Worm (Caenorhabditis elegans) whole organism, dauer: ENCODE data around the gene R08A2.9.

Experiments
- unc-62 ChIP-seq: sonication (generic microtip); optimal IDR thresholded peaks from 2 replicates; lab custom pipeline; 2017; ENCODE audit warnings: missing biosample characterization, missing genetic modification reagents, missing genetic modification characterization

R08A2.9 gene

DNA sequence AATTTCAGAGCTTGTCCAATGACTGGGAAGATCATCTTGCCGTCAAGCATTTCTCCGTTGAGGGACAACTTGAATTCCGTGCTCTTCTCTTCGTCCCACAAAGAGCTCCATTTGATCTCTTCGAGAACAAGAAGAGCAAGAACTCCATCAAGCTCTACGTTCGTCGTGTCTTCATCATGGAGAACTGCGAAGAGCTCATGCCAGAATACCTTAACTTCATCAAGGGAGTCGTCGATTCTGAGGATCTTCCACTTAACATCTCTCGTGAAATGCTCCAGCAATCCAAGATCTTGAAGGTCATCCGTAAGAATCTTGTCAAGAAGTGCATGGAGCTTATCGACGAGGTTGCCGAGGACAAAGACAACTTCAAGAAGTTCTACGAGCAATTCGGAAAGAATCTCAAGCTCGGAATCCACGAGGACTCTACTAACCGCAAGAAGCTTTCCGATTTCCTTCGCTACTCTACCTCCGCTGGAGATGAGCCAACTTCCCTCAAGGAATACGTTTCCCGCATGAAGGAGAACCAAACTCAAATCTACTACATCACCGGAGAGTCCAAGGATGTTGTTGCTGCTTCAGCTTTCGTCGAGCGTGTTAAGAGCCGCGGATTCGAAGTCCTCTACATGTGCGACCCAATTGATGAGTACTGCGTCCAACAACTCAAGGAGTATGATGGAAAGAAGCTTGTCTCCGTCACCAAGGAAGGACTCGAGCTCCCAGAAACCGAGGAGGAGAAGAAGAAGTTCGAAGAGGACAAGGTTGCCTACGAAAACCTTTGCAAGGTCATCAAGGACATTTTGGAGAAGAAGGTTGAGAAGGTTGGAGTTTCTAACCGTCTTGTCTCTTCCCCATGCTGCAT lies 20.7 kb upstream of the R08A2.9 start:
- TF ChIP-seq unc-62 (GFP tag; lab: Kevin White, UChicago): no peak

- TF ChIP-seq unc-62 (GFP tag; lab: Kevin White, UChicago): no peak
These were observed 19.8 kb upstream of the R08A2.9 start, which contains the start of gene C47E8.11 for ce11 chrV:14688097-14688912. Gene C47E8.11 (plus strand): TSS chrV:14688616.

ce11 chrV:14689060-14689750 lies 18.9 kb upstream of the R08A2.9 start, which contains the start of gene gasr-8:
Gene gasr-8 (plus strand): TSS chrV:14689110.
- no peak for TF ChIP-seq unc-62 (GFP tag; lab: Kevin White, UChicago)

DNA sequence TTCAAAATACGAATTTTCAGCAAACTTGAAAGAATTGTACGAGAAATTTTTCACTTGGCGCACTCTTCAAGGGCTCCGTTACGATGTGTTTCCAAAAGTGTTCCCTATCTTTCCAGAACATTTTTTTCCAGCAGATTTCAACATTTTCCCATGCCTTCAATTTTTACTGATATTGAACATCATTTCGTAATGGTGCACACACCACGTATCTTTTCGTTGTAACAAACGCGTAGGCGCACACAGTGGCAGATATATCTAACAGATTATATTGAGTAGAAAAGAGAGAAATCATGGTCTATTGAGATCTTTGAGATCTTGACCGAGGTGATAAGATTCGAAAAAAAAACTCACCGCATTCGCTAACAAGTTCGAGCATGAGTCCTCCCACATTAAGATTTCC lies 12.3 kb upstream of the R08A2.9 start:
- TF ChIP-seq unc-62 (GFP tag; lab: Kevin White, UChicago): no peak

DNA sequence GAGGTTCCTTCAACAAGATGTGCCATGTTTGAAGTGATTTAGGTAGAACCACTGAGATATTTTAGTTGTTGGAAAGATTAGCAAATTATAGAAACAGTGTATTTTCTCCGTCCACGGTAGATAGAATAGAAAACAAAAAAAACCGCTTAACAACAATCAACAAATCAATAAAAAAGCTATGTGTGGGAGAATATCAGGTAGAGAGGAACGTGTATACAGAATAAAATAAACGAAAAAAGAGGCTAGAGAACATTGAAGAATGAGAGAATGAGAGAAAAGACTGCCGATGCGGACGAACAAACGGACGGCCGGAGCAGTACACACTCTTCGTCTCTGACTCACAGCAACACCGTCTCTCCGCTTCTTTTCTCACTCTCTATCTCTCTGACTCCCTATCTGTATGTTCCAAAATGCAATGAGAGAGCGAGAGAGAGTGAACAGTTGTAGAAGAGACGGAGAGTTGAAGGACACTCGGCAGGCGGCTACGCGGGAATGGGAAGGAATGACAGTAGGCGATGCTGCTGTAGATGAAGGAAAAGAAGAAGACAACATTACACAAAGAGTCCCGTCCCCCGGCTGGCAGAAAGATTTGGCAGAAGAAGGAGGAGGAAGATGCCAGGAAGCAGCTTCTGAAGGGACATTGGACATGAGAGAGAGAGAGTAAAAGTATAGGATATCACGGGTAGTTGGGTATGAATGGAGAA lies 11.3 kb upstream of the R08A2.9 start, which contains the start of gene unc-112:
Gene unc-112, minus strand, starts transcription at position 51 of the 704 bp plus-strand sequence.
- no peak for TF ChIP-seq unc-62 (GFP tag; lab: Kevin White, UChicago)

ce11 chrV:14698005-14698404 lies 10.1 kb upstream of the R08A2.9 start:
- no peak for TF ChIP-seq unc-62 (GFP tag; lab: Kevin White, UChicago)

DNA sequence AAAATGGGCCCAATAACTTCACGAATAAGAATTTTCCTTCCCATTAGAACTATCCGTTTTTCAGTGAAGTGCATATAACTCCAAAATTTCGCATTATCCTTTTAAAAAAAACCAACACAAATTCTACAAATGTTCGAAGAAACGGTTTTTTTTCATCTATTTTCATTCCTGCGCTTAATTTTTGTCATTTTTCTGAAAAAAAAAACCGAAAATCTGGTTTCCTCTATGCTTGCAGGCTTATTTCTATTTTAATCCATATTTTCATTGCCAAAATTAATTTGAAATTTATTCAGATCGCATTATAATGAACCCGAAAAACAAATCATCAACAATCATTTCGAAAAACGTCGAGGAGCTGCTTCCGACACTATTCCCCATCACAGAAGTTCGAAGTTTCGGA lies 9.4 kb upstream of the R08A2.9 start, which contains the start of gene set-5:
Gene set-5, plus strand, starts transcription at position 301 of the 400 bp plus-strand sequence.
- TF ChIP-seq unc-62 (GFP tag; lab: Kevin White, UChicago): no peak

ce11 chrV:14711077-14711476 lies 3.0 kb downstream of the R08A2.9 start, which contains the start of gene ssp-33:
Gene ssp-33 (plus strand): TSS chrV:14711377.
- no peak for TF ChIP-seq unc-62 (GFP tag; lab: Kevin White, UChicago)

ce11 chrV:14712316-14712715 lies 4.3 kb downstream of the R08A2.9 start, which contains the start of gene R08A2.5:
Gene R08A2.5 (plus strand): TSS chrV:14712616.
- no peak for TF ChIP-seq unc-62 (GFP tag; lab: Kevin White, UChicago)

DNA sequence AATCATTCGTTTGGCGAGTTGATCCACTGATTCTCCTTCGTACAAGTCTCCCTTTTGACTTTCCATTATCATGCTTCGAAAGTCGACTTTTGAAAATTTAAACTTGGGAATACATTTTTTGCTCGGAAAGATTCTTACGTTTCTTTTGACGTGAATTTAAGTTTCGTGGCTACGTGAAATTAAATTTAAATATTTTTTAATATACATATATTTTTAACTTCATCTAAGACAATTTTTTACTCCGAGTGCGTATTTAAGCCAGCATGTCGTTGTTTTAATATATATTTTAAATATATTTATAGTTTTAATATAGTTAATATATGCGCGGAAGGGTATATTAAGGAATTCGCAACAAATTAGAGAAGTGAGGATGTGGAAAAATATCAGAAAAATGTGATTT lies 7.5 kb downstream of the R08A2.9 start, which contains the start of gene R08A2.2:
Gene R08A2.2, minus strand, starts transcription at position 101 of the 400 bp plus-strand sequence.
- TF ChIP-seq unc-62 (GFP tag; lab: Kevin White, UChicago): no peak

- no peak for TF ChIP-seq unc-62 (GFP tag; lab: Kevin White, UChicago)
These were observed 8.1 kb downstream of the R08A2.9 start, which contains the start of gene fbxa-147 for ce11 chrV:14716114-14716513. Gene fbxa-147 (plus strand): TSS chrV:14716499.

DNA sequence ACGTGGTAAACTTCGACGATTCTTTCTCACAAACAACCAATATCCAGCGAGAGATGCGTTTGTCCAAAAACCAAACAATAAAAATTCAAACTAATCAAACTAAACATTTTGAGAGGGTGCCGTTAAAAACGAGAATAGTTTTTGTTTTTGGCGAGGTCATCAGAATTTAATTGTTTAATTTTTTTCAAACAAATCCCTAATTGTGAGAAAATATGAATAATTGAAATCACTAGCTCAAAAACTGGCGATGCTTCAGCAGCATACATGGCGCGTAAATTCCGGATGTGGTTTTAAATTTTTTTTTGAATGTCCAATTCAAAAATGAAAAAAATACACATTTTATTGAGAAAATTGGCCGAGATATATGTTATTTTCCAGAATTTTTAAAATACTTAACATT lies 11.4 kb downstream of the R08A2.9 start, which contains the start of gene R08A2.1:
Gene R08A2.1, minus strand, starts transcription at position 101 of the 400 bp plus-strand sequence.
- no peak for TF ChIP-seq unc-62 (GFP tag; lab: Kevin White, UChicago)

ce11 chrV:14723020-14723419 lies 15.0 kb downstream of the R08A2.9 start, which contains the start of gene R08A2.7:
Gene R08A2.7 (plus strand): TSS chrV:14723320.
- no peak for TF ChIP-seq unc-62 (GFP tag; lab: Kevin White, UChicago)

ce11 chrV:14725409-14725808 lies 17.4 kb downstream of the R08A2.9 start:
- TF ChIP-seq unc-62 (GFP tag; lab: Kevin White, UChicago): no peak
